Worm (Caenorhabditis elegans): ENCODE results near the gene cht-6.

DNA sequence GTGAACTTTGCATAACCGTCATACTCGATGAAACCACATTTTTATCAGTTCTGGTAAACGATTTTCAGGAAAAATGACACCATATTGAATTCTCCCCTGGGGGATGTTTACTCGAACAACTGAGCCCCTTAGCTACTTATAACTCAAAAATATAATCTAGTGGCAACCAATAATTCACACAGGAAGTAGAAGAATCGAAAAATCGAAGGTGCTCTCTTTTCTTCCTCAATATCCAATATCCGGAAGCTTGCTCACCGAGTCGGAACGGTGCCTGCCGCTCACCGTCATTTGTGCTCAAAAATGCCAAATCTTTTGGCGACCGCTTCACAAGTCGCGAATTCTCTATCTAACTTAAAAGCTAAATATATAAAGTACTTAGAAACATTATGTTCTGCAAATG lies 27.2 kb downstream of the cht-6 start, which contains the start of gene T05H4.3:
- TF ChIP-seq dao-5 (tag; optimal IDR thresholded peaks at IDR 0.05): no peak
- no peak for TF ChIP-seq him-1 (tag; optimal IDR thresholded peaks at IDR 0.05)
- TF ChIP-seq W03F9.2 (tag; optimal IDR thresholded peaks at IDR 0.05): no peak

All from whole organism, L4/young adult.